Fruit fly (Drosophila melanogaster) whole organism, embryonic: ENCODE results near the gene CG7943.
A peak's percentile ranks its signal among the peaks of the same experiment; 100 is the strongest.

Experiments
- CG10147 ChIP-seq: fragments of 200-800 bp; sonication (Bioruptor generic); optimal IDR thresholded peaks from 2 replicates; lab custom pipeline; 2019; ENCODE audit warnings: missing biosample characterization, mild to moderate bottlenecking, missing genetic modification characterization, moderate library complexity
- CG11085 ChIP-seq: fragments of 200-800 bp; sonication (Bioruptor generic); IDR thresholded peaks from 2 replicates; pipeline ENCODE4 v1.3.6; 2022; ENCODE audit warnings: missing biosample characterization, missing genetic modification characterization
- CG13775 ChIP-seq: fragments of 200-800 bp; sonication (Bioruptor generic); optimal IDR thresholded peaks from 3 replicates; lab custom pipeline; 2017; ENCODE audit warnings: missing biosample characterization, mild to moderate bottlenecking, missing genetic modification characterization
- CG16779 ChIP-seq: fragments of 200-800 bp; sonication (Bioruptor generic); IDR thresholded peaks from 2 replicates; pipeline ENCODE4 v1.3.6; 2022; ENCODE audit warnings: missing biosample characterization, missing genetic modification characterization
- CG16813 ChIP-seq: fragments of 200-800 bp; sonication (Bioruptor generic); IDR thresholded peaks from 3 replicates; pipeline ENCODE4 v1.3.6; 2022; ENCODE audit warnings: missing biosample characterization, missing genetic modification characterization; ENCODE audit not compliant: partially characterized antibody
- CG16815 ChIP-seq: fragments of 200-800 bp; sonication (Bioruptor generic); optimal IDR thresholded peaks from 3 replicates; lab custom pipeline; 2017; ENCODE audit warnings: missing biosample characterization, mild to moderate bottlenecking, missing genetic modification characterization
- CG17328 ChIP-seq: fragments of 200-800 bp; sonication (Bioruptor generic); IDR thresholded peaks from 2 replicates; pipeline ENCODE4 v1.3.6; 2022; ENCODE audit warnings: missing biosample characterization, missing genetic modification characterization
- CG2129 ChIP-seq: fragments of 200-800 bp; sonication (Bioruptor generic); IDR thresholded peaks from 2 replicates; pipeline ENCODE4 v1.3.6; 2022; ENCODE audit warnings: missing biosample characterization, missing genetic modification characterization; ENCODE audit not compliant: partially characterized antibody
- CG2199 ChIP-seq: fragments of 200-800 bp; sonication (Bioruptor generic); IDR thresholded peaks from 3 replicates; pipeline ENCODE4 v1.3.6; 2022; ENCODE audit warnings: missing biosample characterization, missing genetic modification characterization
- CG31441 ChIP-seq: fragments of 200-800 bp; sonication (Bioruptor generic); IDR thresholded peaks from 2 replicates; pipeline ENCODE4 v1.3.6; 2022; ENCODE audit warnings: missing biosample characterization, missing genetic modification characterization
- CG34376 ChIP-seq: fragments of 200-800 bp; sonication (Bioruptor generic); optimal IDR thresholded peaks from 2 replicates; lab custom pipeline; 2018; ENCODE audit warnings: missing biosample characterization, mild to moderate bottlenecking, missing genetic modification characterization
- CG3847 ChIP-seq: fragments of 200-800 bp; sonication (Bioruptor generic); IDR thresholded peaks from 2 replicates; pipeline ENCODE4 v1.3.6; 2022; ENCODE audit warnings: missing biosample characterization, missing genetic modification characterization
- CG4360 ChIP-seq: fragments of 200-800 bp; sonication (Bioruptor generic); IDR thresholded peaks from 2 replicates; pipeline ENCODE4 v1.3.6; 2022; ENCODE audit warnings: missing biosample characterization, missing genetic modification characterization
- CG43689 ChIP-seq: fragments of 200-800 bp; sonication (Bioruptor generic); IDR thresholded peaks from 2 replicates; pipeline ENCODE4 v1.3.6; 2022; ENCODE audit warnings: missing biosample characterization, missing genetic modification characterization
- CG4404 ChIP-seq: fragments of 200-800 bp; sonication (Bioruptor generic); IDR thresholded peaks from 2 replicates; pipeline ENCODE4 v1.3.6; 2022; ENCODE audit warnings: missing biosample characterization, missing genetic modification characterization
- CG4730 ChIP-seq: fragments of 200-800 bp; sonication (Bioruptor generic); IDR thresholded peaks from 2 replicates; pipeline ENCODE4 v1.3.6; 2022; ENCODE audit warnings: missing biosample characterization, missing genetic modification characterization
- CG5180 ChIP-seq: fragments of 200-800 bp; sonication (Bioruptor generic); optimal IDR thresholded peaks from 3 replicates; lab custom pipeline; 2017; ENCODE audit warnings: missing biosample characterization, missing genetic modification characterization, mild to moderate bottlenecking, moderate library complexity, missing genetic modification reagents
- CG6654 ChIP-seq: fragments of 200-800 bp; sonication (Bioruptor generic); optimal IDR thresholded peaks from 2 replicates; lab custom pipeline; 2017; ENCODE audit warnings: missing biosample characterization, mild to moderate bottlenecking, missing genetic modification characterization
- CG9437 ChIP-seq: fragments of 200-800 bp; sonication (Bioruptor generic); optimal IDR thresholded peaks from 2 replicates; lab custom pipeline; 2018; ENCODE audit warnings: missing biosample characterization, mild to moderate bottlenecking, missing genetic modification characterization
- CG9817 ChIP-seq: fragments of 200-800 bp; sonication (Bioruptor generic); optimal IDR thresholded peaks from 2 replicates; lab custom pipeline; 2018; ENCODE audit warnings: missing biosample characterization, mild to moderate bottlenecking, missing genetic modification characterization, moderate library complexity
- D ChIP-seq, 2 experiments: fragments of 200-800 bp in 1 of 2; fragments of >200 bp in 1 of 2; sonication (Bioruptor generic) in 1 of 2; optimal IDR thresholded peaks; 2 replicates in 1 of 2; 3 replicates in 1 of 2; lab custom pipeline; 2017; ENCODE audit warnings: mild to moderate bottlenecking in 1 of 2, missing biosample characterization in 1 of 2, missing genetic modification characterization in 1 of 2, missing genetic modification reagents in 1 of 2
- E2f1 ChIP-seq: fragments of 200-800 bp; sonication (Bioruptor generic); IDR thresholded peaks from 2 replicates; pipeline ENCODE4 v1.3.6; 2022; ENCODE audit warnings: missing biosample characterization, missing genetic modification characterization
- E2f2 ChIP-seq: fragments of 200-800 bp; sonication (Bioruptor generic); IDR thresholded peaks from 2 replicates; pipeline ENCODE4 v1.3.6; 2022; ENCODE audit warnings: missing biosample characterization, missing genetic modification characterization
- ERR ChIP-seq: fragments of 200-800 bp; sonication (Bioruptor generic); optimal IDR thresholded peaks from 2 replicates; lab custom pipeline; 2016; ENCODE audit warnings: missing biosample characterization, missing genetic modification characterization
- Ets97D ChIP-seq: fragments of 200-800 bp; sonication (Bioruptor generic); optimal IDR thresholded peaks from 3 replicates; lab custom pipeline; 2016; ENCODE audit warnings: missing biosample characterization, missing genetic modification characterization
- GATAe ChIP-seq: fragments of 200-800 bp; sonication (Bioruptor generic); conservative IDR thresholded peaks from 2 replicates; pipeline ENCODE4 v1.3.6; 2022; ENCODE audit warnings: missing biosample characterization, missing genetic modification characterization
- Hr51 ChIP-seq, 2 experiments: fragments of 200-800 bp; sonication (Bioruptor generic); optimal IDR thresholded peaks; 2 replicates in 1 of 2; 3 replicates in 1 of 2; lab custom pipeline; 2016 to 2018; ENCODE audit warnings: missing biosample characterization in 2 of 2, missing genetic modification characterization in 2 of 2, mild to moderate bottlenecking in 1 of 2, moderate library complexity in 1 of 2
- Myb ChIP-seq: fragments of 200-800 bp; sonication (Bioruptor generic); optimal IDR thresholded peaks from 2 replicates; lab custom pipeline; 2016; ENCODE audit warnings: missing biosample characterization, missing genetic modification characterization
- NC2β ChIP-seq: fragments of 200-800 bp; sonication (Bioruptor generic); optimal IDR thresholded peaks from 2 replicates; lab custom pipeline; 2016; ENCODE audit warnings: missing biosample characterization, missing genetic modification characterization
- Nf-YA ChIP-seq: fragments of 200-800 bp; sonication (Bioruptor generic); IDR thresholded peaks from 2 replicates; pipeline ENCODE4 v1.3.6; 2022; ENCODE audit warnings: missing biosample characterization, missing genetic modification characterization
- Optix ChIP-seq: fragments of 200-800 bp; sonication (Bioruptor generic); IDR thresholded peaks from 3 replicates; pipeline ENCODE4 v1.3.6; 2022; ENCODE audit warnings: missing biosample characterization, missing genetic modification characterization
- Poxn ChIP-seq: fragments of 200-800 bp; sonication (Bioruptor generic); IDR thresholded peaks from 2 replicates; pipeline ENCODE4 v1.3.6; 2022; ENCODE audit warnings: missing biosample characterization, missing genetic modification characterization
- Scr ChIP-seq: fragments of 200-800 bp; sonication (Bioruptor generic); IDR thresholded peaks from 2 replicates; pipeline ENCODE4 v1.3.6; 2022; ENCODE audit warnings: missing biosample characterization, missing genetic modification characterization; ENCODE audit not compliant: partially characterized antibody
- Side ChIP-seq: fragments of 200-800 bp; sonication (Bioruptor generic); optimal IDR thresholded peaks from 2 replicates; lab custom pipeline; 2016; ENCODE audit warnings: missing biosample characterization, missing genetic modification characterization
- ase ChIP-seq: fragments of 200-800 bp; sonication (Bioruptor generic); IDR thresholded peaks from 3 replicates; pipeline ENCODE4 v1.3.6; 2022; ENCODE audit warnings: missing biosample characterization, missing genetic modification characterization
- bowl ChIP-seq: fragments of 200-800 bp; sonication (Bioruptor generic); IDR thresholded peaks from 2 replicates; pipeline ENCODE4 v1.3.6; 2022; ENCODE audit warnings: missing biosample characterization, missing genetic modification characterization
- chm ChIP-seq: fragments of 200-800 bp; sonication (Bioruptor generic); IDR thresholded peaks from 2 replicates; pipeline ENCODE4 v1.3.6; 2022; ENCODE audit warnings: missing biosample characterization, missing genetic modification characterization
- crp ChIP-seq, 2 experiments: fragments of 200-800 bp; sonication (Bioruptor generic); optimal IDR thresholded peaks; 2 replicates in 1 of 2; 3 replicates in 1 of 2; lab custom pipeline; 2017; ENCODE audit warnings: missing biosample characterization in 2 of 2, missing genetic modification characterization in 2 of 2, mild to moderate bottlenecking in 1 of 2, moderate library complexity in 1 of 2
- emc ChIP-seq: fragments of 200-800 bp; sonication (Bioruptor generic); optimal IDR thresholded peaks from 2 replicates; lab custom pipeline; 2016; ENCODE audit warnings: missing biosample characterization, missing genetic modification characterization
- fd96Cb ChIP-seq: fragments of 200-800 bp; sonication (Bioruptor generic); optimal IDR thresholded peaks from 2 replicates; lab custom pipeline; 2018; ENCODE audit warnings: missing biosample characterization, mild to moderate bottlenecking, missing genetic modification characterization, moderate library complexity
- ham ChIP-seq: fragments of 200-800 bp; sonication (Bioruptor generic); IDR thresholded peaks from 2 replicates; pipeline ENCODE4 v1.3.6; 2022; ENCODE audit warnings: missing biosample characterization, missing genetic modification characterization
- inv ChIP-seq: fragments of 200-800 bp; sonication (Bioruptor generic); IDR thresholded peaks from 2 replicates; pipeline ENCODE4 v1.3.6; 2022; ENCODE audit warnings: missing biosample characterization, missing genetic modification characterization; ENCODE audit not compliant: partially characterized antibody
- jigr1 ChIP-seq: fragments of 200-800 bp; sonication (Bioruptor generic); IDR thresholded peaks from 3 replicates; pipeline ENCODE4 v1.3.6; 2022; ENCODE audit warnings: missing biosample characterization, missing genetic modification characterization
- jumu ChIP-seq: fragments of 200-800 bp; sonication (Bioruptor generic); optimal IDR thresholded peaks from 3 replicates; lab custom pipeline; 2016; ENCODE audit warnings: missing biosample characterization, missing genetic modification characterization
- ken ChIP-seq: fragments of 200-800 bp; sonication (Bioruptor generic); IDR thresholded peaks from 3 replicates; pipeline ENCODE4 v1.3.6; 2022; ENCODE audit warnings: missing biosample characterization, missing genetic modification characterization
- lab ChIP-seq: fragments of 200-800 bp; sonication (Bioruptor generic); optimal IDR thresholded peaks from 3 replicates; lab custom pipeline; 2017; ENCODE audit warnings: missing biosample characterization, missing genetic modification characterization, mild to moderate bottlenecking, moderate library complexity, missing genetic modification reagents
- pnt ChIP-seq: fragments of 200-800 bp; sonication (Bioruptor generic); optimal IDR thresholded peaks from 3 replicates; lab custom pipeline; 2016; ENCODE audit warnings: missing biosample characterization, missing genetic modification characterization
- slp2 ChIP-seq: fragments of 200-800 bp; sonication (Bioruptor generic); optimal IDR thresholded peaks from 2 replicates; lab custom pipeline; 2016; ENCODE audit warnings: missing biosample characterization, missing genetic modification characterization
- tx ChIP-seq: fragments of 200-800 bp; sonication (Bioruptor generic); optimal IDR thresholded peaks from 2 replicates; lab custom pipeline; 2016; ENCODE audit warnings: missing biosample characterization, missing genetic modification characterization
- yki ChIP-seq: fragments of >200 bp; optimal IDR thresholded peaks from 3 replicates; lab custom pipeline; 2018

Gene CG7943

dm6 chr3R:29997607-29998236 is 48.5 kb upstream of the CG7943 start, which contains the start of the genes CG15525 and CG11504 (continued):
- TF ChIP-seq jigr1 (no peak), bowl (GFP tag; lab: Robert Waterston, UW) (no peak), Ets97D (peak; percentile 70), yki (lab: Kevin White, UChicago) (no peak), Optix (GFP tag; lab: Robert Waterston, UW) (0 out of 3 replicates have a peak, but pooled peaks have one; percentile 47), CG13775 (GFP tag; lab: Kevin White, UChicago) (peak; percentile 65), CG9817 (tag; lab: Kevin White, UChicago) (peak; percentile 22), CG34376 (GFP tag; lab: Kevin White, UChicago) (no peak), Myb (GFP tag; lab: Kevin White, UChicago) (no peak), E2f2 (GFP tag; lab: Robert Waterston, UW) (peak; percentile 50), E2f1 (peak; percentile 56), ken (GFP tag; lab: Robert Waterston, UW) (no peak), crp (GFP tag; optimal IDR thresholded peaks at IDR 0.05; lab: Kevin White, UChicago) (peak in 1 of 2 experiments; percentile 33), CG43689 (GFP tag; lab: Robert Waterston, UW) (no peak), chm (GFP tag; lab: Robert Waterston, UW) (0 out of 2 replicates have a peak, but pooled peaks have one; percentile 34), slp2 (GFP tag; lab: Kevin White, UChicago) (no peak), CG4404 (no peak), Scr (GFP tag; lab: Robert Waterston, UW) (peak; percentile 92), CG16815 (GFP tag; lab: Kevin White, UChicago) (no peak), emc (GFP tag; lab: Kevin White, UChicago) (no peak), CG6654 (GFP tag; lab: Kevin White, UChicago) (no peak), CG2199 (GFP tag; lab: Robert Waterston, UW) (no peak), CG5180 (no peak), Hr51 (GFP tag; optimal IDR thresholded peaks at IDR 0.05; lab: Kevin White, UChicago) (peak in 1 of 2 experiments; percentile 23), NC2β (GFP tag; lab: Kevin White, UChicago) (peak; percentile 3), ham (GFP tag; lab: Robert Waterston, UW) (no peak), GATAe (no peak), ERR (GFP tag; lab: Kevin White, UChicago) (peak; percentile 10), CG4730 (GFP tag; lab: Robert Waterston, UW) (peak; percentile 24; the same call in 1 of the 2 replicates), CG4360 (no peak), CG9437 (GFP tag; lab: Kevin White, UChicago) (peak; percentile 19), CG17328 (peak; percentile 51; the same call in 1 of the 2 replicates), inv (GFP tag; lab: Robert Waterston, UW) (peak; percentile 87), lab (no peak), fd96Cb (tag; lab: Kevin White, UChicago) (peak; percentile 33), CG11085 (GFP tag; lab: Robert Waterston, UW) (0 out of 2 replicates have a peak, but pooled peaks have one; percentile 9), ase (GFP tag; lab: Robert Waterston, UW) (peak; percentile 43; the same call in 1 of the 3 replicates), tx (GFP tag; lab: Kevin White, UChicago) (peak; percentile 56), pnt (GFP tag; lab: Kevin White, UChicago) (peak; percentile 24), CG2129 (GFP tag; lab: Robert Waterston, UW) (peak; percentile 78), jumu (peak; percentile 18), Poxn (GFP tag; lab: Robert Waterston, UW) (no peak), CG3847 (GFP tag; lab: Robert Waterston, UW) (peak; percentile 43), CG31441 (GFP tag; lab: Robert Waterston, UW) (no peak), Side (no peak), CG16813 (peak; percentile 91), Nf-YA (GFP tag; lab: Robert Waterston, UW) (peak; percentile 43; the same call in 1 of the 2 replicates), CG10147 (no peak), D (optimal IDR thresholded peaks at IDR 0.05; lab: Kevin White, UChicago) (no peak), D (GFP tag; optimal IDR thresholded peaks at IDR 0.05; lab: Kevin White, UChicago) (no peak), CG16779 (GFP tag; lab: Robert Waterston, UW) (no peak)
